Fruit fly (Drosophila melanogaster): ENCODE measurements around the gene TORIP.

The TORIP gene

DNA sequence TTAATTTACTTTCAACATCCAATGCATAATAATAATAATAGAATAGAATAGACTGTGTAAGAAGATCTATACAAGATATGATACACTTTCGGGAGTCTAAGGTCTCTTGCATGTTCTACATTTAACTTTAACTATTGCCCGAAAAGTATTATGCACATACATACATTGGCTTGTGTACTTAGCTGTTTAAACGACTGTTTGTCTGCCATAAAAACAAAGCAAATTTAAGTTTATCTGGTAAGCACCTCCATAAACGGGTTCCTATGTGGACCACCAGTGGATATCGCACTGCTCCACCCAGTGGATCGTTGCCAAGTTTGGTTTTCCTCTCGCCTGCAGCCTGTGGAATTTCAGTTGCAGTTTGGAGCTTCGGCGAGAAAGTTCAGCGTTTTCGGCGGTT, 42.1 kb upstream of the TORIP start (continued):
- TF ChIP-seq cwo (GFP tag; optimal IDR thresholded peaks at IDR 0.05) (no peak), ci (GFP tag; IDR thresholded peaks at IDR 0.05) (no peak), CG11696 (GFP tag; IDR thresholded peaks at IDR 0.05) (no peak), psq (GFP tag; optimal IDR thresholded peaks at IDR 0.05) (no peak), chinmo (GFP tag; IDR thresholded peaks at IDR 0.05; ENCODE audit: partially characterized antibody) (no peak), CG13624 (GFP tag; optimal IDR thresholded peaks at IDR 0.05) (no peak), CG14860 (GFP tag; IDR thresholded peaks at IDR 0.05; ENCODE audit: partially characterized antibody) (no peak), Hr39 (optimal IDR thresholded peaks at IDR 0.05) (no peak), CG18619 (GFP tag; optimal IDR thresholded peaks at IDR 0.05) (no peak), nmo (GFP tag; optimal IDR thresholded peaks at IDR 0.05) (no peak), CG6654 (GFP tag; optimal IDR thresholded peaks at IDR 0.05) (no peak), trh (GFP tag; optimal IDR thresholded peaks at IDR 0.05) (no peak), CG7987 (GFP tag; optimal IDR thresholded peaks at IDR 0.05) (peak; percentile 39), dan (GFP tag; IDR thresholded peaks at IDR 0.05) (no peak), CG10979 (tag; optimal IDR thresholded peaks at IDR 0.05) (no peak), wor (GFP tag; IDR thresholded peaks at IDR 0.05) (no peak), gt (GFP tag; IDR thresholded peaks at IDR 0.05) (no peak), Poxn (GFP tag; IDR thresholded peaks at IDR 0.05) (no peak), Sox100B (GFP tag; optimal IDR thresholded peaks at IDR 0.05) (no peak), B-H1 (GFP tag; IDR thresholded peaks at IDR 0.05) (no peak), sima (GFP tag; optimal IDR thresholded peaks at IDR 0.05) (no peak), CG6854 (GFP tag; optimal IDR thresholded peaks at IDR 0.05) (no peak), CG1647 (GFP tag; optimal IDR thresholded peaks at IDR 0.05) (no peak), btn (GFP tag; optimal IDR thresholded peaks at IDR 0.05) (no peak), Adf1 (GFP tag; IDR thresholded peaks at IDR 0.05) (no peak), ro (GFP tag; IDR thresholded peaks at IDR 0.05) (no peak), hb (GFP tag; IDR thresholded peaks at IDR 0.05; ENCODE audit: partially characterized antibody) (no peak), pnt (GFP tag; optimal IDR thresholded peaks at IDR 0.05) (no peak), sim (GFP tag; IDR thresholded peaks at IDR 0.05) (no peak), Atf-2 (GFP tag; optimal IDR thresholded peaks at IDR 0.05) (no peak), prd (optimal IDR thresholded peaks at IDR 0.05) (no peak), prd (GFP tag; IDR thresholded peaks at IDR 0.05) (no peak), CG6254 (GFP tag; optimal IDR thresholded peaks at IDR 0.05) (no peak), vnd (GFP tag; IDR thresholded peaks at IDR 0.05; ENCODE audit: partially characterized antibody) (no peak), D19B (GFP tag; optimal IDR thresholded peaks at IDR 0.05) (no peak), CG16779 (GFP tag; IDR thresholded peaks at IDR 0.05) (no peak), Dbx (GFP tag; IDR thresholded peaks at IDR 0.05) (no peak), grau (tag; optimal IDR thresholded peaks at IDR 0.05) (peak; percentile 2), CG9876 (GFP tag; optimal IDR thresholded peaks at IDR 0.05) (no peak), Lim3 (GFP tag; IDR thresholded peaks at IDR 0.05) (no peak), GATAe (GFP tag; conservative IDR thresholded peaks at IDR 0.05) (no peak), CG2129 (GFP tag; IDR thresholded peaks at IDR 0.05; ENCODE audit: partially characterized antibody) (no peak), Fer3 (tag; optimal IDR thresholded peaks at IDR 0.05) (no peak), Dref (GFP tag; IDR thresholded peaks at IDR 0.05) (no peak), CG34224 (GFP tag; IDR thresholded peaks at IDR 0.05; ENCODE audit: partially characterized antibody) (no peak), CG1792 (GFP tag; optimal IDR thresholded peaks at IDR 0.05) (no peak), CG3995 (GFP tag; optimal IDR thresholded peaks at IDR 0.05) (no peak), sr (GFP tag; IDR thresholded peaks at IDR 0.05) (no peak), oc (tag; optimal IDR thresholded peaks at IDR 0.05) (no peak), lola (GFP tag; optimal IDR thresholded peaks at IDR 0.05) (no peak), lab (GFP tag; optimal IDR thresholded peaks at IDR 0.05) (peak; percentile 70), Spps (tag; optimal IDR thresholded peaks at IDR 0.05) (no peak), shn (GFP tag; optimal IDR thresholded peaks at IDR 0.05) (no peak)
